Fruit fly (Drosophila melanogaster) whole organism, embryonic: ENCODE measurements around the gene CG31797.

Source experiments
- CG11504 ChIP-seq: fragments of 200-800 bp; sonication (Bioruptor generic); optimal IDR thresholded peaks from 3 replicates; lab custom pipeline; 2019; ENCODE audit warnings: missing biosample characterization, mild to moderate bottlenecking, missing genetic modification characterization, moderate library complexity
- CG12769 ChIP-seq: fragments of 200-800 bp; sonication (Bioruptor generic); optimal IDR thresholded peaks from 2 replicates; lab custom pipeline; 2019; ENCODE audit warnings: missing biosample characterization, mild to moderate bottlenecking, missing genetic modification characterization, moderate library complexity
- CG13894 ChIP-seq: fragments of 200-800 bp; sonication (Bioruptor generic); optimal IDR thresholded peaks from 3 replicates; lab custom pipeline; 2018; ENCODE audit warnings: missing biosample characterization, mild to moderate bottlenecking, missing genetic modification characterization, moderate library complexity
- CG14441 ChIP-seq: fragments of 200-800 bp; sonication (Bioruptor generic); IDR thresholded peaks from 2 replicates; pipeline ENCODE4 v1.3.6; 2022; ENCODE audit warnings: missing biosample characterization, missing genetic modification characterization
- CG15011 ChIP-seq: fragments of 200-800 bp; sonication (Bioruptor generic); optimal IDR thresholded peaks from 3 replicates; lab custom pipeline; 2018; ENCODE audit warnings: missing biosample characterization, mild to moderate bottlenecking, missing genetic modification characterization
- CG15269 ChIP-seq: fragments of 200-800 bp; sonication (Bioruptor generic); optimal IDR thresholded peaks from 2 replicates; lab custom pipeline; 2018; ENCODE audit warnings: missing biosample characterization, mild to moderate bottlenecking, missing genetic modification characterization, moderate library complexity
- CG18619 ChIP-seq: fragments of 200-800 bp; sonication (Bioruptor generic); optimal IDR thresholded peaks from 3 replicates; lab custom pipeline; 2017; ENCODE audit warnings: missing biosample characterization, mild to moderate bottlenecking, missing genetic modification characterization
- CG2120 ChIP-seq: fragments of 200-800 bp; sonication (Bioruptor generic); optimal IDR thresholded peaks from 3 replicates; lab custom pipeline; 2016; ENCODE audit warnings: missing biosample characterization, missing genetic modification characterization
- CG2678 ChIP-seq: fragments of 200-800 bp; sonication (Bioruptor generic); optimal IDR thresholded peaks from 3 replicates; lab custom pipeline; 2019; ENCODE audit warnings: missing biosample characterization, mild to moderate bottlenecking, missing genetic modification characterization, moderate library complexity
- CG30403 ChIP-seq: fragments of 200-800 bp; sonication (Bioruptor generic); optimal IDR thresholded peaks from 3 replicates; lab custom pipeline; 2016; ENCODE audit warnings: missing biosample characterization, missing genetic modification characterization
- CG31388 ChIP-seq: fragments of 200-800 bp; sonication (Bioruptor generic); optimal IDR thresholded peaks from 2 replicates; lab custom pipeline; 2016; ENCODE audit warnings: missing biosample characterization, missing genetic modification characterization
- CG32532 ChIP-seq: fragments of 200-800 bp; sonication (Bioruptor generic); IDR thresholded peaks from 2 replicates; pipeline ENCODE4 v1.3.6; 2022; ENCODE audit warnings: missing biosample characterization, missing genetic modification characterization
- CG32767 ChIP-seq: fragments of 200-800 bp; sonication (Bioruptor generic); IDR thresholded peaks from 2 replicates; pipeline ENCODE4 v1.3.6; 2022; ENCODE audit warnings: missing biosample characterization, missing genetic modification characterization
- CG33213 ChIP-seq: fragments of 200-800 bp; sonication (Bioruptor generic); optimal IDR thresholded peaks from 3 replicates; lab custom pipeline; 2016; ENCODE audit warnings: missing biosample characterization, missing genetic modification characterization
- CG34224 ChIP-seq: fragments of 200-800 bp; sonication (Bioruptor generic); IDR thresholded peaks from 3 replicates; pipeline ENCODE4 v1.3.6; 2022; ENCODE audit warnings: missing biosample characterization, missing genetic modification characterization; ENCODE audit not compliant: partially characterized antibody
- CG43689 ChIP-seq: fragments of 200-800 bp; sonication (Bioruptor generic); IDR thresholded peaks from 2 replicates; pipeline ENCODE4 v1.3.6; 2022; ENCODE audit warnings: missing biosample characterization, missing genetic modification characterization
- CG6272 ChIP-seq: fragments of 200-800 bp; sonication (Bioruptor generic); IDR thresholded peaks from 2 replicates; pipeline ENCODE4 v1.3.6; 2022; ENCODE audit warnings: missing biosample characterization, missing genetic modification characterization
- CG7556 ChIP-seq: fragments of 200-800 bp; sonication (Bioruptor generic); optimal IDR thresholded peaks from 2 replicates; lab custom pipeline; 2017; ENCODE audit warnings: missing biosample characterization, mild to moderate bottlenecking, missing genetic modification characterization
- CG8359 ChIP-seq: fragments of 200-800 bp; sonication (Bioruptor generic); optimal IDR thresholded peaks from 2 replicates; lab custom pipeline; 2017; ENCODE audit warnings: missing biosample characterization, mild to moderate bottlenecking, missing genetic modification characterization, borderline replicate concordance
- CG9797 ChIP-seq: fragments of 200-800 bp; sonication (Bioruptor generic); optimal IDR thresholded peaks from 3 replicates; lab custom pipeline; 2018; ENCODE audit warnings: missing biosample characterization, mild to moderate bottlenecking, missing genetic modification characterization
- CG9817 ChIP-seq: fragments of 200-800 bp; sonication (Bioruptor generic); optimal IDR thresholded peaks from 2 replicates; lab custom pipeline; 2018; ENCODE audit warnings: missing biosample characterization, mild to moderate bottlenecking, missing genetic modification characterization, moderate library complexity
- CG9932 ChIP-seq: fragments of 200-800 bp; sonication (Bioruptor generic); IDR thresholded peaks from 2 replicates; pipeline ENCODE4 v1.3.6; 2022; ENCODE audit warnings: missing biosample characterization, missing genetic modification characterization
- Dbx ChIP-seq: fragments of 200-800 bp; sonication (Bioruptor generic); IDR thresholded peaks from 3 replicates; pipeline ENCODE4 v1.3.6; 2022; ENCODE audit warnings: missing biosample characterization, missing genetic modification characterization
- Dfd ChIP-seq, 2 experiments: fragments of >200 bp; optimal IDR thresholded peaks; 2 replicates each; lab custom pipeline; 2017; ENCODE audit warnings: missing biosample characterization in 2 of 2, missing genetic modification characterization in 2 of 2
- Dip2 ChIP-seq: fragments of 200-800 bp; sonication (Bioruptor generic); IDR thresholded peaks from 2 replicates; pipeline ENCODE4 v1.3.6; 2022; ENCODE audit warnings: missing biosample characterization, missing genetic modification characterization
- E2f1 ChIP-seq: fragments of 200-800 bp; sonication (Bioruptor generic); IDR thresholded peaks from 2 replicates; pipeline ENCODE4 v1.3.6; 2022; ENCODE audit warnings: missing biosample characterization, missing genetic modification characterization
- E2f2 ChIP-seq: fragments of 200-800 bp; sonication (Bioruptor generic); IDR thresholded peaks from 2 replicates; pipeline ENCODE4 v1.3.6; 2022; ENCODE audit warnings: missing biosample characterization, missing genetic modification characterization
- H2.0 ChIP-seq: fragments of 200-800 bp; sonication (Bioruptor generic); IDR thresholded peaks from 2 replicates; pipeline ENCODE4 v1.3.6; 2022; ENCODE audit warnings: missing biosample characterization, missing genetic modification characterization
- Hey ChIP-seq: fragments of 200-800 bp; sonication (Bioruptor generic); optimal IDR thresholded peaks from 3 replicates; lab custom pipeline; 2018; ENCODE audit warnings: missing biosample characterization, mild to moderate bottlenecking, missing genetic modification characterization
- Jarid2 ChIP-seq: fragments of 200-800 bp; sonication (Bioruptor generic); optimal IDR thresholded peaks from 3 replicates; lab custom pipeline; 2017; ENCODE audit warnings: mild to moderate bottlenecking, missing biosample characterization, missing genetic modification reagents, missing genetic modification characterization
- Lim3 ChIP-seq: fragments of 200-800 bp; sonication (Bioruptor generic); IDR thresholded peaks from 2 replicates; pipeline ENCODE4 v1.3.6; 2022; ENCODE audit warnings: missing biosample characterization, missing genetic modification characterization
- Lpt ChIP-seq: fragments of >200 bp; optimal IDR thresholded peaks from 2 replicates; lab custom pipeline; 2018; ENCODE audit warnings: missing biosample characterization, missing genetic modification characterization
- Mad ChIP-seq: fragments of 200-800 bp; sonication (Bioruptor generic); optimal IDR thresholded peaks from 2 replicates; lab custom pipeline; 2016; ENCODE audit warnings: missing biosample characterization, missing genetic modification characterization
- Mes4 ChIP-seq: fragments of 200-800 bp; sonication (Bioruptor generic); optimal IDR thresholded peaks from 2 replicates; lab custom pipeline; 2016; ENCODE audit warnings: missing biosample characterization, missing genetic modification characterization
- Oaz ChIP-seq: fragments of 200-800 bp; sonication (Bioruptor generic); IDR thresholded peaks from 2 replicates; pipeline ENCODE4 v1.3.6; 2022; ENCODE audit warnings: missing biosample characterization, missing genetic modification characterization
- PHDP ChIP-seq: fragments of 200-800 bp; sonication (Bioruptor generic); optimal IDR thresholded peaks from 3 replicates; lab custom pipeline; 2018; ENCODE audit warnings: missing biosample characterization, mild to moderate bottlenecking, missing genetic modification characterization, moderate library complexity
- Six4 ChIP-seq: fragments of 200-800 bp; sonication (Bioruptor generic); optimal IDR thresholded peaks from 2 replicates; lab custom pipeline; 2016; ENCODE audit warnings: missing biosample characterization, missing genetic modification characterization
- Sry-β ChIP-seq: fragments of 200-800 bp; sonication (Bioruptor generic); optimal IDR thresholded peaks from 2 replicates; lab custom pipeline; 2018; ENCODE audit warnings: missing biosample characterization, mild to moderate bottlenecking, missing genetic modification characterization, moderate library complexity
- TFAM ChIP-seq: fragments of 200-800 bp; sonication (Bioruptor generic); optimal IDR thresholded peaks from 2 replicates; lab custom pipeline; 2017; ENCODE audit warnings: missing biosample characterization, missing genetic modification characterization, inconsistent platforms
- Trl ChIP-seq, 3 experiments: fragments of >200 bp in 2 of 3; fragments of 200-800 bp in 1 of 3; sonication (Bioruptor generic) in 1 of 3; optimal IDR thresholded peaks; 2 replicates in 1 of 3; 3 replicates in 2 of 3; lab custom pipeline; 2016 to 2017; ENCODE audit warnings: missing biosample characterization in 1 of 3, missing genetic modification characterization in 1 of 3
- Xbp1 ChIP-seq: fragments of 200-800 bp; sonication (Bioruptor generic); optimal IDR thresholded peaks from 3 replicates; lab custom pipeline; 2016; ENCODE audit warnings: missing biosample characterization, mild to moderate bottlenecking, missing genetic modification characterization
- dati ChIP-seq: fragments of 200-800 bp; sonication (Bioruptor generic); IDR thresholded peaks from 2 replicates; pipeline ENCODE4 v1.3.6; 2022; ENCODE audit warnings: missing biosample characterization, missing genetic modification characterization
- eve ChIP-seq, 2 experiments: fragments of >200 bp; optimal IDR thresholded peaks; 2 replicates each; lab custom pipeline; 2017; ENCODE audit warnings: missing biosample characterization in 2 of 2, missing genetic modification characterization in 2 of 2
- lilli ChIP-seq: fragments of 200-800 bp; sonication (Bioruptor generic); optimal IDR thresholded peaks from 3 replicates; lab custom pipeline; 2016; ENCODE audit warnings: missing biosample characterization, missing genetic modification characterization
- lov ChIP-seq, 2 experiments: fragments of 200-800 bp in 1 of 2; fragments of >200 bp in 1 of 2; sonication (Bioruptor generic) in 1 of 2; IDR thresholded peaks in 1 of 2; optimal IDR thresholded peaks in 1 of 2; 2 replicates in 1 of 2; 3 replicates in 1 of 2; pipeline versions ENCODE4 v1.3.6 to Lab custom; 2017 to 2022; ENCODE audit warnings: missing biosample characterization in 1 of 2, missing genetic modification characterization in 1 of 2
- mam ChIP-seq: fragments of 200-800 bp; sonication (Bioruptor generic); optimal IDR thresholded peaks from 3 replicates; lab custom pipeline; 2016; ENCODE audit warnings: missing biosample characterization, missing genetic modification characterization
- run ChIP-seq: fragments of 200-800 bp; sonication (Bioruptor generic); optimal IDR thresholded peaks from 3 replicates; lab custom pipeline; 2018; ENCODE audit warnings: missing biosample characterization, mild to moderate bottlenecking, missing genetic modification characterization
- sc ChIP-seq, 3 experiments: fragments of >200 bp in 2 of 3; fragments of 200-800 bp in 1 of 3; sonication (Bioruptor generic) in 1 of 3; optimal IDR thresholded peaks; 2 replicates in 2 of 3; 3 replicates in 1 of 3; lab custom pipeline; 2017; ENCODE audit warnings: mild to moderate bottlenecking in 1 of 3, missing biosample characterization in 1 of 3, missing genetic modification characterization in 1 of 3, missing genetic modification reagents in 1 of 3
- seq ChIP-seq: fragments of 200-800 bp; sonication (Bioruptor generic); IDR thresholded peaks from 2 replicates; pipeline ENCODE4 v1.3.6; 2022; ENCODE audit warnings: missing biosample characterization, missing genetic modification characterization
- tio ChIP-seq: fragments of 200-800 bp; sonication (Bioruptor generic); optimal IDR thresholded peaks from 2 replicates; lab custom pipeline; 2017; ENCODE audit warnings: missing biosample characterization, missing genetic modification characterization, inconsistent platforms

CG31797 gene

dm6 chr2L:19285507-19285906, 23.5 kb upstream of the CG31797 start (continued):
- TF ChIP-seq Sry-β (GFP tag; lab: Kevin White, UChicago) (no peak), Jarid2 (no peak), Dfd (GFP tag; optimal IDR thresholded peaks at IDR 0.05; lab: Kevin White, UChicago) (no peak), dati (GFP tag; lab: Robert Waterston, UW) (no peak), eve (GFP tag; optimal IDR thresholded peaks at IDR 0.05; lab: Kevin White, UChicago) (peak in 1 of 2 experiments; percentile 26), CG33213 (GFP tag; lab: Kevin White, UChicago) (no peak), Lim3 (GFP tag; lab: Robert Waterston, UW) (no peak), CG13894 (tag; lab: Kevin White, UChicago) (no peak), Xbp1 (peak; percentile 35), CG9817 (tag; lab: Kevin White, UChicago) (peak; percentile 34), CG12769 (tag; lab: Kevin White, UChicago) (peak; percentile 60), Trl (optimal IDR thresholded peaks at IDR 0.05; lab: Kevin White, UChicago) (no peak), Trl (GFP tag; optimal IDR thresholded peaks at IDR 0.05; lab: Kevin White, UChicago) (no peak), mam (GFP tag; lab: Kevin White, UChicago) (peak; percentile 34), CG18619 (no peak), Dip2 (GFP tag; lab: Robert Waterston, UW) (no peak), lov (optimal IDR thresholded peaks at IDR 0.05; lab: Kevin White, UChicago) (no peak), lov (GFP tag; IDR thresholded peaks at IDR 0.05; lab: Robert Waterston, UW) (no peak), tio (GFP tag; lab: Kevin White, UChicago) (no peak), PHDP (peak; percentile 38), H2.0 (GFP tag; lab: Robert Waterston, UW) (peak; percentile 33; the same call in 1 of the 2 replicates), Mes4 (GFP tag; lab: Kevin White, UChicago) (no peak), CG7556 (GFP tag; lab: Kevin White, UChicago) (peak; percentile 57), CG32532 (peak; percentile 57), CG34224 (GFP tag; lab: Robert Waterston, UW) (no peak), Dbx (GFP tag; lab: Robert Waterston, UW) (0 out of 3 replicates have a peak, but pooled peaks have one; percentile 26), Lpt (no peak), CG15269 (tag; lab: Kevin White, UChicago) (peak; percentile 47), E2f1 (GFP tag; lab: Robert Waterston, UW) (no peak), seq (GFP tag; lab: Robert Waterston, UW) (no peak), Mad (no peak), CG9932 (GFP tag; lab: Robert Waterston, UW) (no peak), CG2120 (peak; percentile 59), Six4 (no peak), Oaz (GFP tag; lab: Robert Waterston, UW) (no peak), CG30403 (GFP tag; lab: Kevin White, UChicago) (peak; percentile 40), CG32767 (peak; percentile 47; the same call in 1 of the 2 replicates), CG11504 (tag; lab: Kevin White, UChicago) (peak; percentile 63), CG43689 (no peak), CG8359 (GFP tag; lab: Kevin White, UChicago) (no peak), CG31388 (GFP tag; lab: Kevin White, UChicago) (no peak), run (tag; lab: Kevin White, UChicago) (no peak), CG15011 (no peak), CG9797 (GFP tag; lab: Kevin White, UChicago) (no peak), lilli (GFP tag; lab: Kevin White, UChicago) (no peak), CG2678 (peak; percentile 59), CG14441 (GFP tag; lab: Robert Waterston, UW) (no peak), sc (optimal IDR thresholded peaks at IDR 0.05; lab: Kevin White, UChicago) (no peak), sc (GFP tag; optimal IDR thresholded peaks at IDR 0.05; lab: Kevin White, UChicago) (no peak), Hey (tag; lab: Kevin White, UChicago) (no peak), TFAM (no peak), CG6272 (GFP tag; lab: Robert Waterston, UW) (no peak), E2f2 (GFP tag; lab: Robert Waterston, UW) (peak; percentile 11; the same call in 1 of the 2 replicates)
